Fruit fly (Drosophila melanogaster): ENCODE measurements around the gene CG7115.

DNA sequence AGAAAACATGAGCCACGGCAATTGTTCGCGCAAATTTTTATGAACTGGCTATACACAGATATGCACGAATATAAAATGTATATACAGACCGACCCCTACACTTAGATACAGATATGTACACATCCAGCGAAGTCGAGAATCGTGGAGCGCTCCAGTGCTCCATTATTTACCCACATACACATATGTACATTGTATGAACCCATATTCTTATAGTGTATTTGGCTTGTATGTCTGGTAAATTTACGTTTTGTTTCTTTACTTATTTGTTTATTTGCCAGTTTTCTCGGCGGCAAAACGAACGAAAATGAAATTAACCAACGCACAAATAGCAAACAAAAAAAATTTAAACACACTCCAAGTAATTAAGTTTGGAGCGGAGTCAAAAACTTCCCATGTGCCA is 7.6 kb upstream of the CG7115 start:
- no peak for TF ChIP-seq gt (GFP tag; IDR thresholded peaks at IDR 0.05)
- TF ChIP-seq bab2 (GFP tag; optimal IDR thresholded peaks at IDR 0.05) = peak; percentile 35
- no peak for TF ChIP-seq HmgZ (tag; optimal IDR thresholded peaks at IDR 0.05)
- no peak for TF ChIP-seq CG16863 (GFP tag; optimal IDR thresholded peaks at IDR 0.05)
- no peak for TF ChIP-seq Atf3 (GFP tag; optimal IDR thresholded peaks at IDR 0.05)
- peak; percentile 51 for TF ChIP-seq Camta (GFP tag; optimal IDR thresholded peaks at IDR 0.05)
- peak; percentile 62 for TF ChIP-seq CG6683 (GFP tag; optimal IDR thresholded peaks at IDR 0.05)
- TF ChIP-seq CG7928 (GFP tag; optimal IDR thresholded peaks at IDR 0.05) = no peak
- TF ChIP-seq odd (GFP tag; optimal IDR thresholded peaks at IDR 0.05) = peak; percentile 54
